Worm (Caenorhabditis elegans) whole organism, L3 larva: Measurements from ENCODE around the gene mog-4.

Experiments
- ama-1 ChIP-seq: fragments of 150-350 bp; optimal IDR thresholded peaks from 2 replicates; lab custom pipeline; 2018
- fos-1 ChIP-seq: fragments of 150-350 bp; optimal IDR thresholded peaks from 2 replicates; lab custom pipeline; 2014; ENCODE audit warnings: missing biosample characterization, missing genetic modification characterization
- lin-15B ChIP-seq: fragments of 150-350 bp; optimal IDR thresholded peaks from 2 replicates; lab custom pipeline; 2014; ENCODE audit warnings: missing biosample characterization, missing genetic modification characterization
- lin-39 ChIP-seq: fragments of 150-350 bp; optimal IDR thresholded peaks from 2 replicates; lab custom pipeline; 2018; ENCODE audit warnings: missing biosample characterization, missing genetic modification reagents, missing genetic modification characterization
- nhr-12 ChIP-seq: fragments of 150-350 bp; optimal IDR thresholded peaks from 2 replicates; lab custom pipeline; 2014; ENCODE audit warnings: missing biosample characterization, missing genetic modification characterization
- nhr-28 ChIP-seq: fragments of 150-350 bp; optimal IDR thresholded peaks from 2 replicates; lab custom pipeline; 2014; ENCODE audit warnings: missing biosample characterization, missing genetic modification characterization
- pha-4 ChIP-seq: fragments of 150-350 bp; optimal IDR thresholded peaks from 2 replicates; lab custom pipeline; 2014; ENCODE audit warnings: missing biosample characterization, missing genetic modification reagents, missing genetic modification characterization
- snpc-4 ChIP-seq: fragments of 150-350 bp; optimal IDR thresholded peaks from 2 replicates; lab custom pipeline; 2014; ENCODE audit warnings: missing biosample characterization, missing genetic modification characterization

- TF ChIP-seq pha-4 (tag; lab: Kevin White, UChicago) (no peak), lin-39 (tag; lab: Kevin White, UChicago) (no peak), snpc-4 (tag; lab: Kevin White, UChicago) (no peak), ama-1 (lab: Kevin White, UChicago) (peak; percentile 58), nhr-28 (tag; lab: Kevin White, UChicago) (no peak), nhr-12 (tag; lab: Kevin White, UChicago) (no peak), fos-1 (no peak), lin-15B (tag; lab: Kevin White, UChicago) (no peak)
Observed at ce11 chrII:14602735-14603134, 41.3 kb upstream of the mog-4 start.
